Worm (Caenorhabditis elegans): ENCODE results near the gene T18D3.1.

The T18D3.1 gene

ce11 chrX:12446572-12446971 is 8.0 kb upstream of the T18D3.1 start:
- TF ChIP-seq nhr-28 (tag; optimal IDR thresholded peaks at IDR 0.05) (peak; percentile 75), pqm-1 (tag; optimal IDR thresholded peaks at IDR 0.05) (peak; percentile 73), ceh-20 (GFP tag; IDR thresholded peaks at IDR 0.05) (no peak), dve-1 (tag; optimal IDR thresholded peaks at IDR 0.05; ENCODE audit: insufficient read depth) (peak; percentile 55), dmd-6 (GFP tag; IDR thresholded peaks at IDR 0.05) (peak; percentile 37; the same call in 1 of the 2 replicates), hlh-11 (tag; optimal IDR thresholded peaks at IDR 0.05) (peak; percentile 37), cey-2 (tag; optimal IDR thresholded peaks at IDR 0.05; ENCODE audit: borderline replicate concordance, insufficient read depth) (no peak), madf-5 (GFP tag; IDR thresholded peaks at IDR 0.05) (no peak), skn-1 (tag; optimal IDR thresholded peaks at IDR 0.05) (no peak), ztf-7 (tag; optimal IDR thresholded peaks at IDR 0.05) (peak; percentile 1), sdz-12 (GFP tag; optimal IDR thresholded peaks at IDR 0.05) (no peak), fos-1 (tag; optimal IDR thresholded peaks at IDR 0.05) (no peak), daf-16 (GFP tag; optimal IDR thresholded peaks at IDR 0.05) (no peak), daf-16 (tag; optimal IDR thresholded peaks at IDR 0.05) (peak; percentile 90), ZK337.2 (GFP tag; IDR thresholded peaks at IDR 0.05) (no peak)

ce11 chrX:12447639-12448038 is 6.9 kb upstream of the T18D3.1 start:
- TF ChIP-seq egl-43 (GFP tag; IDR thresholded peaks at IDR 0.05): 0 out of 2 replicates have a peak, but pooled peaks have one; percentile 26
- TF ChIP-seq set-16 (GFP tag; IDR thresholded peaks at IDR 0.05): peak; percentile 77

- TF ChIP-seq hlh-30 (tag; optimal IDR thresholded peaks at IDR 0.05; ENCODE audit: insufficient read depth) (peak; percentile 11), ces-1 (GFP tag; optimal IDR thresholded peaks at IDR 0.05) (no peak), nhr-28 (tag; optimal IDR thresholded peaks at IDR 0.05) (peak; percentile 33), zfp-3 (GFP tag; conservative IDR thresholded peaks at IDR 0.05) (no peak), mep-1 (tag; optimal IDR thresholded peaks at IDR 0.05) (peak; percentile 13), Y48G9A.11 (GFP tag; IDR thresholded peaks at IDR 0.05) (no peak), lim-7 (GFP tag; IDR thresholded peaks at IDR 0.05) (no peak), skn-1 (tag; optimal IDR thresholded peaks at IDR 0.05) (no peak), nhr-42 (GFP tag; IDR thresholded peaks at IDR 0.05) (no peak), ceh-32 (tag; optimal IDR thresholded peaks at IDR 0.05; ENCODE audit: poor library complexity) (no peak), zip-2 (tag; optimal IDR thresholded peaks at IDR 0.05) (no peak), egl-43 (GFP tag; IDR thresholded peaks at IDR 0.05) (0 out of 2 replicates have a peak, but pooled peaks have one; percentile 51), daf-16 (GFP tag; optimal IDR thresholded peaks at IDR 0.05) (no peak), daf-16 (tag; optimal IDR thresholded peaks at IDR 0.05) (peak; percentile 39), cey-2 (tag; optimal IDR thresholded peaks at IDR 0.05; ENCODE audit: borderline replicate concordance, insufficient read depth) (no peak), dmd-6 (GFP tag; IDR thresholded peaks at IDR 0.05) (peak; percentile 31; the same call in 1 of the 2 replicates), lin-39 (tag; optimal IDR thresholded peaks at IDR 0.05) (no peak), set-16 (GFP tag; IDR thresholded peaks at IDR 0.05) (peak; percentile 47), ceh-20 (GFP tag; IDR thresholded peaks at IDR 0.05) (no peak), gei-8 (GFP tag; optimal IDR thresholded peaks at IDR 0.05) (no peak), nhr-48 (tag; optimal IDR thresholded peaks at IDR 0.05) (no peak), php-3 (GFP tag; IDR thresholded peaks at IDR 0.05) (no peak), zfp-2 (tag; optimal IDR thresholded peaks at IDR 0.05) (no peak), lin-1 (GFP tag; IDR thresholded peaks at IDR 0.05) (no peak), sdz-12 (GFP tag; optimal IDR thresholded peaks at IDR 0.05) (no peak), daf-19 (GFP tag; conservative IDR thresholded peaks at IDR 0.05) (no peak), hif-1 (tag; optimal IDR thresholded peaks at IDR 0.05) (peak in 1 of 2 experiments; percentile 9), hlh-11 (tag; optimal IDR thresholded peaks at IDR 0.05) (peak; percentile 51), ceh-44 (GFP tag; IDR thresholded peaks at IDR 0.05) (no peak), hmg-1.1 (GFP tag; IDR thresholded peaks at IDR 0.05) (peak; percentile 52), spr-1 (tag; optimal IDR thresholded peaks at IDR 0.05) (no peak), dve-1 (tag; optimal IDR thresholded peaks at IDR 0.05; ENCODE audit: insufficient read depth) (peak; percentile 56), nhr-6 (tag; optimal IDR thresholded peaks at IDR 0.05) (peak; percentile 41), ama-1 (optimal IDR thresholded peaks at IDR 0.05) (no peak), lir-3 (tag; optimal IDR thresholded peaks at IDR 0.05) (no peak), mxl-3 (GFP tag; optimal IDR thresholded peaks at IDR 0.05) (peak; percentile 84), unc-62 (GFP tag; optimal IDR thresholded peaks at IDR 0.05 in 1 of 2) (peak in 1 of 2 experiments; percentile 72), unc-62 (tag; optimal IDR thresholded peaks at IDR 0.05) (no peak), mes-2 (tag; optimal IDR thresholded peaks at IDR 0.05; ENCODE audit: poor library complexity, severe bottlenecking) (peak; percentile 28)
These were observed 5.1 kb upstream of the T18D3.1 start, which contains the start of gene T18D3.6 for ce11 chrX:12449262-12449942. TSS of gene T18D3.6 (plus strand) at chrX:12449892.

Data from whole organism, L4 larva.